Worm (Caenorhabditis elegans): ENCODE measurements around the gene C25F9.16.

- TF ChIP-seq nhr-12 (tag; optimal IDR thresholded peaks at IDR 0.05) (no peak), lsy-2 (tag; optimal IDR thresholded peaks at IDR 0.05) (no peak), snpc-4 (tag; optimal IDR thresholded peaks at IDR 0.05) (no peak), pha-4 (tag; optimal IDR thresholded peaks at IDR 0.05) (no peak), ztf-11 (tag; optimal IDR thresholded peaks at IDR 0.05) (no peak), unc-39 (tag; optimal IDR thresholded peaks at IDR 0.05) (no peak), cnd-1 (tag; optimal IDR thresholded peaks at IDR 0.05) (no peak), nhr-76 (tag; optimal IDR thresholded peaks at IDR 0.05) (no peak), unc-62 (GFP tag; optimal IDR thresholded peaks at IDR 0.05) (no peak), nhr-237 (tag; optimal IDR thresholded peaks at IDR 0.05) (no peak), ham-2 (GFP tag; optimal IDR thresholded peaks at IDR 0.05) (peak; percentile 65), ces-1 (GFP tag; optimal IDR thresholded peaks at IDR 0.05) (no peak), elt-1 (tag; optimal IDR thresholded peaks at IDR 0.05; ENCODE audit: borderline replicate concordance, insufficient read depth) (no peak), hlh-1 (tag; optimal IDR thresholded peaks at IDR 0.05) (no peak)
These were observed 3.8 kb upstream of the C25F9.16 start for ce11 chrV:19430351-19430913.
